Fruit fly (Drosophila melanogaster): ENCODE results near the gene sdk.
A peak's percentile ranks its signal among the peaks of the same experiment; 100 is the strongest.

The sdk gene

dm6 chrX:779344-779743 is 92.7 kb downstream of the sdk start (continued):
- peak; percentile 40 for TF ChIP-seq CG10669 (GFP tag; optimal IDR thresholded peaks at IDR 0.05)
- peak; percentile 54 for TF ChIP-seq CG3919 (GFP tag; optimal IDR thresholded peaks at IDR 0.05)
- TF ChIP-seq CG1621 (tag; optimal IDR thresholded peaks at IDR 0.05) = peak; percentile 38
- TF ChIP-seq CG8119 (GFP tag; IDR thresholded peaks at IDR 0.05) = peak; percentile 72
- no peak for TF ChIP-seq CG11294 (GFP tag; IDR thresholded peaks at IDR 0.05)
- TF ChIP-seq topi (GFP tag; optimal IDR thresholded peaks at IDR 0.05) = peak; percentile 67
- TF ChIP-seq Sox15 (GFP tag; optimal IDR thresholded peaks at IDR 0.05) = peak; percentile 19
- TF ChIP-seq eg (GFP tag; IDR thresholded peaks at IDR 0.05) = peak; percentile 31; the same call in 1 of the 3 replicates
- TF ChIP-seq dsx (GFP tag; optimal IDR thresholded peaks at IDR 0.05; ENCODE audit: poor library complexity, severe bottlenecking) = peak; percentile 47
- TF ChIP-seq CG3032 (tag; optimal IDR thresholded peaks at IDR 0.05) = peak; percentile 45
- peak; percentile 38 for TF ChIP-seq spab (GFP tag; optimal IDR thresholded peaks at IDR 0.05)
- TF ChIP-seq Smox (GFP tag; optimal IDR thresholded peaks at IDR 0.05) = peak; percentile 71
- peak; percentile 64 for TF ChIP-seq CG32006 (GFP tag; optimal IDR thresholded peaks at IDR 0.05)
- peak; percentile 64 for TF ChIP-seq Sox102F (GFP tag; optimal IDR thresholded peaks at IDR 0.05)
- peak; percentile 36 for TF ChIP-seq CG11762 (GFP tag; optimal IDR thresholded peaks at IDR 0.05; ENCODE audit: insufficient read depth)
- TF ChIP-seq CG6276 (GFP tag; optimal IDR thresholded peaks at IDR 0.05) = peak; percentile 44

dm6 chrX:784456-784855 is 97.8 kb downstream of the sdk start, which contains the start of gene tw:
Gene tw (plus strand): TSS chrX:784746.
- TF ChIP-seq CG6854 (GFP tag; optimal IDR thresholded peaks at IDR 0.05) = no peak
- peak; percentile 15 for TF ChIP-seq esn (GFP tag; optimal IDR thresholded peaks at IDR 0.05)
- TF ChIP-seq CG4318 (GFP tag; optimal IDR thresholded peaks at IDR 0.05) = no peak
- no peak for TF ChIP-seq CG32006 (GFP tag; optimal IDR thresholded peaks at IDR 0.05)
- peak; percentile 13 for TF ChIP-seq CG3032 (tag; optimal IDR thresholded peaks at IDR 0.05)

DNA sequence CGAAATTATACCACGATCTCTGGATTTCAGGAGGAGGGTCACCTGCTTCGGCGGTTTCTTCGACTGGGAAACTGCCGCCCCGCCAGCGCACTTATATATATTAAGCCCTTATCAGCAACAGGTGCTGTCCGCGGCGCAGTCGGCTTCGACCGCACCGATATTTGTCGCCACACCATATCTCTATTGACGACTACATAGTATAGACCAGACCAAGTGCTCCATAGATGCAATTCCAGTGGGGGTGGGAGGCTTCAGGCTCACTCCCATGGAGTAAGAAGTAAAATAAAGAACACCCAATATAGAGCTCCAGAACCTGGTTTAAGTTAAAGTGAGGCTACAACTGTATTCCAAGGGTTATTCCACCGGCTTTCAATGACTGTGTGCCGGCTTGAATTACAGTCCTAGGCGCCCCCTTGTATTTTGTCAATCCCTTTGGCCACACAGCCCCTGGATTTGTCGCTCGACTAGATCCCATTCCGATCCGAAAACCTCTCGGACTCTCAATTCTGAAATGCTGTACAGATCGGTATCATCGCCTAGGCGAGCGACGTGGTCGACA is 103.5 kb downstream of the sdk start, which contains the start of gene CG13360:
Gene CG13360 (minus strand): TSS at position 51 of the 559 bp plus-strand sequence.
- TF ChIP-seq CG31627 (GFP tag; optimal IDR thresholded peaks at IDR 0.05) = peak; percentile 21
- no peak for TF ChIP-seq vri (GFP tag; optimal IDR thresholded peaks at IDR 0.05)
- TF ChIP-seq dac (GFP tag; optimal IDR thresholded peaks at IDR 0.05) = no peak
- peak; percentile 56 for TF ChIP-seq Hr39 (GFP tag; optimal IDR thresholded peaks at IDR 0.05)
- TF ChIP-seq achi (GFP tag; optimal IDR thresholded peaks at IDR 0.05) = no peak
- TF ChIP-seq CG3032 (tag; optimal IDR thresholded peaks at IDR 0.05) = no peak
- TF ChIP-seq Met (GFP tag; optimal IDR thresholded peaks at IDR 0.05) = no peak
- TF ChIP-seq Eip78C (GFP tag) = peak; percentile 33
- TF ChIP-seq Blimp-1 (GFP tag; optimal IDR thresholded peaks at IDR 0.05) = no peak
- TF ChIP-seq esn (GFP tag; optimal IDR thresholded peaks at IDR 0.05) = peak; percentile 31
- TF ChIP-seq svp (GFP tag) = peak; percentile 90
- TF ChIP-seq cyc (GFP tag; optimal IDR thresholded peaks at IDR 0.05) = peak; percentile 13
- no peak for TF ChIP-seq dsx (GFP tag; optimal IDR thresholded peaks at IDR 0.05; ENCODE audit: poor library complexity, severe bottlenecking)
- peak; percentile 22 for TF ChIP-seq lz (GFP tag; optimal IDR thresholded peaks at IDR 0.05)

dm6 chrX:792923-793322 is 106.3 kb downstream of the sdk start, which contains the start of gene CG16989:
Gene CG16989 (plus strand): TSS chrX:793147.
- TF ChIP-seq Met (GFP tag; optimal IDR thresholded peaks at IDR 0.05) (no peak), topi (GFP tag; optimal IDR thresholded peaks at IDR 0.05) (no peak), Blimp-1 (GFP tag; optimal IDR thresholded peaks at IDR 0.05) (no peak), CG6276 (GFP tag; optimal IDR thresholded peaks at IDR 0.05) (no peak), lz (GFP tag; optimal IDR thresholded peaks at IDR 0.05) (no peak), cyc (GFP tag; optimal IDR thresholded peaks at IDR 0.05) (no peak), CG16779 (tag; optimal IDR thresholded peaks at IDR 0.05) (no peak), esn (GFP tag; optimal IDR thresholded peaks at IDR 0.05) (no peak), fkh (GFP tag; optimal IDR thresholded peaks at IDR 0.05) (peak; percentile 28), CG1621 (tag; optimal IDR thresholded peaks at IDR 0.05) (peak; percentile 57), achi (GFP tag; optimal IDR thresholded peaks at IDR 0.05) (peak; percentile 90), CG9139 (GFP tag; optimal IDR thresholded peaks at IDR 0.05) (no peak), Lpt (GFP tag; optimal IDR thresholded peaks at IDR 0.05) (no peak)

All from whole organism, prepupa.